Fruit fly (Drosophila melanogaster): ENCODE measurements around the gene CG18628.

dm6 chr3L:10672540-10672939 is 33.0 kb downstream of the CG18628 start:
- TF ChIP-seq EcR (GFP tag; optimal IDR thresholded peaks at IDR 0.05) (no peak), Pif1A (GFP tag; optimal IDR thresholded peaks at IDR 0.05) (no peak)
